Worm (Caenorhabditis elegans): Measurements from ENCODE around the gene srj-22.
A peak's percentile ranks its signal among the peaks of the same experiment; 100 is the strongest.

srj-22 gene

ce11 chrV:10716865-10717713 lies 26.5 kb downstream of the srj-22 start (continued):
- TF ChIP-seq nhr-23 (tag; optimal IDR thresholded peaks at IDR 0.05) (peak; percentile 95), ceh-16 (tag; optimal IDR thresholded peaks at IDR 0.05) (no peak), ceh-82 (tag; optimal IDR thresholded peaks at IDR 0.05) (no peak), egl-27 (tag; optimal IDR thresholded peaks at IDR 0.05) (peak; percentile 44), pqm-1 (tag; optimal IDR thresholded peaks at IDR 0.05) (no peak), tbx-2 (tag; optimal IDR thresholded peaks at IDR 0.05) (peak; percentile 34), mml-1 (tag; optimal IDR thresholded peaks at IDR 0.05) (no peak), nhr-43 (tag; optimal IDR thresholded peaks at IDR 0.05; ENCODE audit: poor library complexity, severe bottlenecking) (peak; percentile 96)

DNA sequence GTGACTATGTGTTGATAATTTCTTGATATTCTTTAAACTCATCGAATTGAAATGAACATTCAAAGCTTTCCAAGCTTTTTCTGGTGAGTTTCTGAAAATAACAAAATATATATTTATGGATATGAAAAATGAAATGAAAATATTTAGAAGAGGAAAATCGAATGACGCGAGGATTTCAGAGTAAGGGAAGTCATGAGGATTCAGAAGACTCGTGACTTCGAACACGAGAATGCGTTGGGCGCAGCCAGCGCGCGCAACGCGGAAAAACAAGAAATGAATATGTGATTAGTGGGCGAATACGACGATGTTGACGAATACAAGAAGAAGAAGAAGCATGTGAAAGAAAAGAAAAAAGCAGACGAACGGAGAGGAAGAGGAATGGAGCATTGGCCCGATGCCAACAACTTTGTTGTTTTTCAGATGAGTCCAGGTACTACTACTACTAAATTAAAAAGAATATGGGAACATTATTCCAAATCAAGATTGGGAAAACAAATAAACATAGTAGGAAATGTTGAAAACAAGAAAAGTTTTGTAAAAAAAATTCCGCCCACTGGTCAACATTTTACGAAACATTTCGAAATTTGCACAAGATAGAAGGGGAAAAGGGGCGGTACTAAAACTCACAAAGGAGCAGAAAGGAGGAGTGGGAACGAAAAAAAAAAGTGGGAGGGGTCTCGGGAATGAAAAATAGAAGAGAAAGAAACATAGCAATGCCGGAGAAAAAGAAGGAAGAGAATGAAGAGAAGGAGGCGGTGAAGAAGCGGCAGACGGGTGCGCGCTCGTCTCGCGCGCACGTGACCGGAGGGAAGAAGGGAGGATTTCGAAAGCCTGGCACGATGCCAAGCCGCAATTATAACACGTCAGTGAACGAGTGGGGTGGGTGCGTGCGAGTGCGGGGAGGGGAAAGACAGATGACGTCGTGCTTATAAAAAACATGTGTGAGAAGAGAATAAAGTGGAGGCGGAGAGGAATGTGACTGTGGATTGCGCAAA lies 28.1 kb downstream of the srj-22 start:
- TF ChIP-seq pha-4 (tag; optimal IDR thresholded peaks at IDR 0.05): peak; percentile 83
- peak; percentile 86 for TF ChIP-seq nhr-23 (tag; optimal IDR thresholded peaks at IDR 0.05)
- no peak for TF ChIP-seq ceh-28 (tag; optimal IDR thresholded peaks at IDR 0.05)
- peak; percentile 87 for TF ChIP-seq jun-1 (tag; optimal IDR thresholded peaks at IDR 0.05)
- peak; percentile 77 for TF ChIP-seq mml-1 (tag; optimal IDR thresholded peaks at IDR 0.05)
- TF ChIP-seq nhr-43 (tag; optimal IDR thresholded peaks at IDR 0.05; ENCODE audit: poor library complexity, severe bottlenecking): peak; percentile 87
- peak; percentile 6 for TF ChIP-seq hmg-11 (tag; optimal IDR thresholded peaks at IDR 0.05)
- peak; percentile 47 for TF ChIP-seq ztf-4 (tag; optimal IDR thresholded peaks at IDR 0.05)
- TF ChIP-seq R02D3.7 (tag; optimal IDR thresholded peaks at IDR 0.05): peak; percentile 54
- no peak for TF ChIP-seq eor-1 (tag; optimal IDR thresholded peaks at IDR 0.05)
- peak; percentile 100 for TF ChIP-seq lin-39 (tag; optimal IDR thresholded peaks at IDR 0.05)
- TF ChIP-seq egl-5 (tag; optimal IDR thresholded peaks at IDR 0.05): no peak
- TF ChIP-seq ceh-82 (tag; optimal IDR thresholded peaks at IDR 0.05): no peak
- TF ChIP-seq ceh-9 (tag; optimal IDR thresholded peaks at IDR 0.05): no peak
- peak; percentile 83 for TF ChIP-seq nhr-25 (tag; optimal IDR thresholded peaks at IDR 0.05)
- TF ChIP-seq nhr-12 (tag; optimal IDR thresholded peaks at IDR 0.05): no peak
- TF ChIP-seq skn-1 (tag; optimal IDR thresholded peaks at IDR 0.05): peak; percentile 66
- no peak for TF ChIP-seq ZK546.5 (tag; optimal IDR thresholded peaks at IDR 0.05)
- TF ChIP-seq fkh-10 (GFP tag; optimal IDR thresholded peaks at IDR 0.05): peak; percentile 98
- peak; percentile 33 for TF ChIP-seq lin-15B (tag; optimal IDR thresholded peaks at IDR 0.05)
- no peak for TF ChIP-seq nhr-77 (tag; optimal IDR thresholded peaks at IDR 0.05)
- peak; percentile 92 for TF ChIP-seq nfya-1 (tag; optimal IDR thresholded peaks at IDR 0.05; ENCODE audit: insufficient read depth)
- no peak for TF ChIP-seq nhr-237 (tag; optimal IDR thresholded peaks at IDR 0.05)
- TF ChIP-seq snpc-4 (tag; optimal IDR thresholded peaks at IDR 0.05): peak; percentile 95
- TF ChIP-seq elt-2 (tag; optimal IDR thresholded peaks at IDR 0.05): peak; percentile 57
- no peak for TF ChIP-seq daf-12 (tag; optimal IDR thresholded peaks at IDR 0.05)
- TF ChIP-seq aly-2 (tag; optimal IDR thresholded peaks at IDR 0.05): peak; percentile 3
- TF ChIP-seq fos-1 (tag; optimal IDR thresholded peaks at IDR 0.05): peak; percentile 42
- peak; percentile 65 for TF ChIP-seq egl-27 (tag; optimal IDR thresholded peaks at IDR 0.05)
- peak; percentile 44 for TF ChIP-seq unc-62 (GFP tag; optimal IDR thresholded peaks at IDR 0.05)
- no peak for TF ChIP-seq elt-3 (tag; optimal IDR thresholded peaks at IDR 0.05)
- TF ChIP-seq mdl-1 (tag; optimal IDR thresholded peaks at IDR 0.05): peak; percentile 97
- no peak for TF ChIP-seq nhr-76 (tag; optimal IDR thresholded peaks at IDR 0.05)
- TF ChIP-seq elt-1 (tag; optimal IDR thresholded peaks at IDR 0.05): peak; percentile 6
- no peak for TF ChIP-seq fkh-2 (tag; optimal IDR thresholded peaks at IDR 0.05)
- TF ChIP-seq sea-2 (GFP tag; optimal IDR thresholded peaks at IDR 0.05): no peak
- TF ChIP-seq nhr-67 (tag; optimal IDR thresholded peaks at IDR 0.05): no peak
- peak; percentile 89 for TF ChIP-seq lsy-12 (tag; optimal IDR thresholded peaks at IDR 0.05)
- TF ChIP-seq nhr-11 (tag; optimal IDR thresholded peaks at IDR 0.05): peak; percentile 85
- peak; percentile 4 for TF ChIP-seq ama-1 (optimal IDR thresholded peaks at IDR 0.05)
- no peak for TF ChIP-seq unc-39 (tag; optimal IDR thresholded peaks at IDR 0.05)
- TF ChIP-seq ceh-16 (tag; optimal IDR thresholded peaks at IDR 0.05): peak; percentile 63
- peak; percentile 36 for TF ChIP-seq pqm-1 (tag; optimal IDR thresholded peaks at IDR 0.05)
- no peak for TF ChIP-seq nhr-28 (tag; optimal IDR thresholded peaks at IDR 0.05)
- peak; percentile 89 for TF ChIP-seq tbx-2 (tag; optimal IDR thresholded peaks at IDR 0.05)
- no peak for TF ChIP-seq zag-1 (tag; optimal IDR thresholded peaks at IDR 0.05)

Data from whole organism, L3 larva.